Fruit fly (Drosophila melanogaster) whole organism, embryonic: ENCODE data around the gene Dora.

Experiments
- ATbp ChIP-seq: fragments of 200-800 bp; sonication (Bioruptor generic); optimal IDR thresholded peaks from 2 replicates; lab custom pipeline; 2017; ENCODE audit warnings: missing biosample characterization, mild to moderate bottlenecking, missing genetic modification characterization, missing genetic modification reagents
- Adf1 ChIP-seq: fragments of 200-800 bp; sonication (Bioruptor generic); IDR thresholded peaks from 2 replicates; pipeline ENCODE4 v1.3.6; 2022; ENCODE audit warnings: missing biosample characterization, missing genetic modification characterization
- Bdp1 ChIP-seq: fragments of 200-800 bp; sonication (Bioruptor generic); optimal IDR thresholded peaks from 3 replicates; lab custom pipeline; 2016; ENCODE audit warnings: missing biosample characterization, missing genetic modification characterization
- Bgb ChIP-seq: fragments of 200-800 bp; sonication (Bioruptor generic); IDR thresholded peaks from 2 replicates; pipeline ENCODE4 v1.3.6; 2022; ENCODE audit warnings: missing biosample characterization, missing genetic modification characterization; ENCODE audit not compliant: partially characterized antibody
- CG10274 ChIP-seq: fragments of 200-800 bp; sonication (Bioruptor generic); optimal IDR thresholded peaks from 3 replicates; lab custom pipeline; 2017; ENCODE audit warnings: missing biosample characterization, mild to moderate bottlenecking, missing genetic modification characterization
- CG14441 ChIP-seq: fragments of 200-800 bp; sonication (Bioruptor generic); IDR thresholded peaks from 2 replicates; pipeline ENCODE4 v1.3.6; 2022; ENCODE audit warnings: missing biosample characterization, missing genetic modification characterization
- CG14860 ChIP-seq: fragments of 200-800 bp; sonication (Bioruptor generic); IDR thresholded peaks from 3 replicates; pipeline ENCODE4 v1.3.6; 2022; ENCODE audit warnings: missing biosample characterization, missing genetic modification characterization; ENCODE audit not compliant: partially characterized antibody
- CG14965 ChIP-seq: fragments of 200-800 bp; sonication (Bioruptor generic); optimal IDR thresholded peaks from 2 replicates; lab custom pipeline; 2016; ENCODE audit warnings: missing biosample characterization, missing genetic modification characterization, borderline replicate concordance
- CG1603 ChIP-seq: fragments of 200-800 bp; sonication (Bioruptor generic); optimal IDR thresholded peaks from 2 replicates; lab custom pipeline; 2019; ENCODE audit warnings: missing biosample characterization, mild to moderate bottlenecking, missing genetic modification characterization, moderate library complexity
- CG31441 ChIP-seq: fragments of 200-800 bp; sonication (Bioruptor generic); IDR thresholded peaks from 2 replicates; pipeline ENCODE4 v1.3.6; 2022; ENCODE audit warnings: missing biosample characterization, missing genetic modification characterization
- CG3995 ChIP-seq: fragments of 200-800 bp; sonication (Bioruptor generic); optimal IDR thresholded peaks from 3 replicates; lab custom pipeline; 2016; ENCODE audit warnings: missing biosample characterization, missing genetic modification characterization
- CG42726 ChIP-seq: fragments of 200-800 bp; sonication (Bioruptor generic); IDR thresholded peaks from 2 replicates; pipeline ENCODE4 v1.3.6; 2022; ENCODE audit warnings: missing biosample characterization, missing genetic modification characterization; ENCODE audit not compliant: partially characterized antibody
- CG7556 ChIP-seq: fragments of 200-800 bp; sonication (Bioruptor generic); optimal IDR thresholded peaks from 2 replicates; lab custom pipeline; 2017; ENCODE audit warnings: missing biosample characterization, mild to moderate bottlenecking, missing genetic modification characterization
- CG8281 ChIP-seq: fragments of 200-800 bp; sonication (Bioruptor generic); optimal IDR thresholded peaks from 2 replicates; lab custom pipeline; 2018; ENCODE audit warnings: missing biosample characterization, mild to moderate bottlenecking, missing genetic modification characterization, moderate library complexity
- CG8944 ChIP-seq: fragments of 200-800 bp; sonication (Bioruptor generic); optimal IDR thresholded peaks from 3 replicates; lab custom pipeline; 2016; ENCODE audit warnings: missing biosample characterization, missing genetic modification characterization
- CG9727 ChIP-seq: fragments of 200-800 bp; sonication (Bioruptor generic); optimal IDR thresholded peaks from 3 replicates; lab custom pipeline; 2017; ENCODE audit warnings: missing biosample characterization, mild to moderate bottlenecking, missing genetic modification characterization
- Chrac-16 ChIP-seq: fragments of 200-800 bp; sonication (Bioruptor generic); optimal IDR thresholded peaks from 3 replicates; lab custom pipeline; 2016; ENCODE audit warnings: missing biosample characterization, missing genetic modification characterization
- Dad ChIP-seq: fragments of 200-800 bp; sonication (Bioruptor generic); optimal IDR thresholded peaks from 3 replicates; lab custom pipeline; 2016; ENCODE audit warnings: missing biosample characterization, missing genetic modification characterization
- E2f1 ChIP-seq: fragments of 200-800 bp; sonication (Bioruptor generic); IDR thresholded peaks from 2 replicates; pipeline ENCODE4 v1.3.6; 2022; ENCODE audit warnings: missing biosample characterization, missing genetic modification characterization
- Fer1 ChIP-seq: fragments of 200-800 bp; sonication (Bioruptor generic); optimal IDR thresholded peaks from 2 replicates; lab custom pipeline; 2017; ENCODE audit warnings: missing biosample characterization, mild to moderate bottlenecking, missing genetic modification characterization
- Hr51 ChIP-seq, 2 experiments: fragments of 200-800 bp; sonication (Bioruptor generic); optimal IDR thresholded peaks; 2 replicates in 1 of 2; 3 replicates in 1 of 2; lab custom pipeline; 2016 to 2018; ENCODE audit warnings: missing biosample characterization in 2 of 2, missing genetic modification characterization in 2 of 2, mild to moderate bottlenecking in 1 of 2, moderate library complexity in 1 of 2
- Kr ChIP-seq: fragments of 200-800 bp; sonication (Bioruptor generic); optimal IDR thresholded peaks from 2 replicates; lab custom pipeline; 2017; ENCODE audit warnings: missing biosample characterization, mild to moderate bottlenecking, missing genetic modification characterization
- MTF-1 ChIP-seq: fragments of 200-800 bp; sonication (Bioruptor generic); optimal IDR thresholded peaks from 2 replicates; lab custom pipeline; 2018; ENCODE audit warnings: missing biosample characterization, mild to moderate bottlenecking, missing genetic modification characterization, borderline replicate concordance
- Mes4 ChIP-seq: fragments of 200-800 bp; sonication (Bioruptor generic); optimal IDR thresholded peaks from 2 replicates; lab custom pipeline; 2016; ENCODE audit warnings: missing biosample characterization, missing genetic modification characterization
- Side ChIP-seq: fragments of 200-800 bp; sonication (Bioruptor generic); optimal IDR thresholded peaks from 2 replicates; lab custom pipeline; 2016; ENCODE audit warnings: missing biosample characterization, missing genetic modification characterization
- TFAM ChIP-seq: fragments of 200-800 bp; sonication (Bioruptor generic); optimal IDR thresholded peaks from 2 replicates; lab custom pipeline; 2017; ENCODE audit warnings: missing biosample characterization, missing genetic modification characterization, inconsistent platforms
- ac ChIP-seq: fragments of 200-800 bp; sonication (Bioruptor generic); optimal IDR thresholded peaks from 3 replicates; lab custom pipeline; 2017; ENCODE audit warnings: missing biosample characterization, mild to moderate bottlenecking, missing genetic modification characterization
- bab2 ChIP-seq: fragments of 200-800 bp; sonication (Bioruptor generic); optimal IDR thresholded peaks from 2 replicates; lab custom pipeline; 2016; ENCODE audit warnings: missing biosample characterization, missing genetic modification characterization
- chn ChIP-seq: fragments of 200-800 bp; sonication (Bioruptor generic); optimal IDR thresholded peaks from 2 replicates; lab custom pipeline; 2016; ENCODE audit warnings: missing biosample characterization, missing genetic modification characterization
- corto ChIP-seq: fragments of 200-800 bp; sonication (Bioruptor generic); optimal IDR thresholded peaks from 2 replicates; lab custom pipeline; 2016; ENCODE audit warnings: missing biosample characterization, mild to moderate bottlenecking, missing genetic modification characterization, moderate library complexity
- dpn ChIP-seq, 2 experiments: fragments of 200-800 bp; sonication (Bioruptor generic); optimal IDR thresholded peaks; 3 replicates each; lab custom pipeline; 2016; ENCODE audit warnings: missing biosample characterization in 2 of 2, missing genetic modification characterization in 2 of 2
- dysf ChIP-seq: fragments of 200-800 bp; sonication (Bioruptor generic); IDR thresholded peaks from 3 replicates; pipeline ENCODE4 v1.3.6; 2022; ENCODE audit warnings: missing biosample characterization, missing genetic modification characterization
- ewg ChIP-seq: fragments of 200-800 bp; sonication (Bioruptor generic); optimal IDR thresholded peaks from 3 replicates; lab custom pipeline; 2017; ENCODE audit warnings: mild to moderate bottlenecking, missing biosample characterization, missing genetic modification reagents, missing genetic modification characterization
- fd102C ChIP-seq: fragments of 200-800 bp; sonication (Bioruptor generic); optimal IDR thresholded peaks from 2 replicates; lab custom pipeline; 2018; ENCODE audit warnings: missing biosample characterization, mild to moderate bottlenecking, missing genetic modification characterization, moderate library complexity
- grn ChIP-seq: fragments of 200-800 bp; sonication (Bioruptor generic); optimal IDR thresholded peaks from 3 replicates; lab custom pipeline; 2017; ENCODE audit warnings: missing biosample characterization, missing genetic modification characterization
- gro ChIP-seq: fragments of 200-800 bp; sonication (Bioruptor generic); optimal IDR thresholded peaks from 2 replicates; lab custom pipeline; 2016; ENCODE audit warnings: missing biosample characterization, missing genetic modification characterization
- hb ChIP-seq: fragments of 200-800 bp; sonication (Bioruptor generic); IDR thresholded peaks from 3 replicates; pipeline ENCODE4 v1.3.6; 2022; ENCODE audit warnings: missing biosample characterization, missing genetic modification characterization; ENCODE audit not compliant: partially characterized antibody
- kah ChIP-seq: fragments of 200-800 bp; sonication (Bioruptor generic); optimal IDR thresholded peaks from 2 replicates; lab custom pipeline; 2018; ENCODE audit warnings: missing biosample characterization, mild to moderate bottlenecking, missing genetic modification characterization
- ken ChIP-seq: fragments of 200-800 bp; sonication (Bioruptor generic); IDR thresholded peaks from 3 replicates; pipeline ENCODE4 v1.3.6; 2022; ENCODE audit warnings: missing biosample characterization, missing genetic modification characterization
- mld ChIP-seq: fragments of 200-800 bp; sonication (Bioruptor generic); IDR thresholded peaks from 3 replicates; pipeline ENCODE4 v1.3.6; 2022; ENCODE audit warnings: missing biosample characterization, missing genetic modification characterization; ENCODE audit not compliant: partially characterized antibody
- nau ChIP-seq: fragments of 200-800 bp; sonication (Bioruptor generic); optimal IDR thresholded peaks from 3 replicates; lab custom pipeline; 2017; ENCODE audit warnings: missing biosample characterization, mild to moderate bottlenecking, missing genetic modification characterization, missing genetic modification reagents
- oc ChIP-seq: fragments of 200-800 bp; sonication (Bioruptor generic); optimal IDR thresholded peaks from 2 replicates; lab custom pipeline; 2018; ENCODE audit warnings: missing biosample characterization, mild to moderate bottlenecking, missing genetic modification characterization, moderate library complexity
- pfk ChIP-seq: fragments of 200-800 bp; sonication (Bioruptor generic); optimal IDR thresholded peaks from 2 replicates; lab custom pipeline; 2018; ENCODE audit warnings: missing biosample characterization, mild to moderate bottlenecking, missing genetic modification characterization, moderate library complexity
- pzg ChIP-seq: fragments of 200-800 bp; sonication (Bioruptor generic); optimal IDR thresholded peaks from 3 replicates; lab custom pipeline; 2018; ENCODE audit warnings: missing biosample characterization, mild to moderate bottlenecking, missing genetic modification characterization, moderate library complexity
- salm ChIP-seq: fragments of 200-800 bp; sonication (Bioruptor generic); optimal IDR thresholded peaks from 2 replicates; lab custom pipeline; 2018; ENCODE audit warnings: missing biosample characterization, mild to moderate bottlenecking, missing genetic modification characterization
- sens-2 ChIP-seq: fragments of 200-800 bp; sonication (Bioruptor generic); IDR thresholded peaks from 2 replicates; pipeline ENCODE4 v1.3.6; 2022; ENCODE audit warnings: missing biosample characterization, missing genetic modification characterization
- sisA ChIP-seq: fragments of 200-800 bp; sonication (Bioruptor generic); IDR thresholded peaks from 2 replicates; pipeline ENCODE4 v1.3.6; 2022; ENCODE audit warnings: missing biosample characterization, missing genetic modification characterization
- ttk ChIP-seq: fragments of 200-800 bp; sonication (Bioruptor generic); IDR thresholded peaks from 2 replicates; pipeline ENCODE4 v2.1.2; 2022; ENCODE audit warnings: missing biosample characterization, missing genetic modification characterization
- vnd ChIP-seq: fragments of 200-800 bp; sonication (Bioruptor generic); IDR thresholded peaks from 3 replicates; pipeline ENCODE4 v1.3.6; 2022; ENCODE audit warnings: missing biosample characterization, missing genetic modification characterization; ENCODE audit not compliant: partially characterized antibody

The Dora gene

DNA sequence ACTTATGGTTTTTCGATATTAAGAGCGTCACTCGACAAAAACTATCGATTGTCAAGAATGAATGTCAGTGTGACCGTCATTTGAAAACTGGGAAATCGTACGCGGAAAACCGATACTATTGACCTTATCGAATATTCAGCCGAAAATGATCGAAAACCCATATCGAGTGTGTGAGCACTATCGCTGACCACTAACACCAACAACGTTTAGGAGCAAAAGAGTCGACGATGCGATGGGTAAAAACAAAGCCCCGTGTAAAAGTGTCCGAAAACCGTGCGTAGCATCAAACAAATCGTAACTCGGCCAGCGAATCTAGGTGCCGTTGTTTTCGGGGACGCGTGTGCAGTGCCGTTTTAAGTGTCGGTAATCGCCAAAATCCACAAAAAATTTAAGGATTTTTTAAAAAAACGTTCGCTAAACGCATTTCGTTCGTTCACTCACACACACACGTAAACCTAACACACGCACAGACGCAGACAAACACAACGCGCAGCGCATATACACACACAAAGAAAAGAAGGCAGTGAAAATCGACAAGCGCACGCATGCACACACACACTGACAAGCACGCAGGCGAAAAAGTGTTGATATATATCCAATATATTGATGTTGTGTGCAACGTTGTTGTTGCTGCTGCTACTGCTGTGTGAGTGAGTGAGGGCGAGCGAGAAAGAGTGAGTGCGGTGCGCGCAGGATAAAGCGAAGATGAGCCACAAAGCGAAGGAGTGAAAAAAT lies at the start of gene Dora, which contains the start of gene CG7326 (continued):
- TF ChIP-seq CG3995 (GFP tag; lab: Kevin White, UChicago): peak; percentile 42
- TF ChIP-seq Adf1: no peak; the same call in 1 of the 2 replicates
- peak; percentile 5 for TF ChIP-seq CG8281
- TF ChIP-seq Dad (GFP tag; lab: Kevin White, UChicago): no peak
- TF ChIP-seq Kr (GFP tag; lab: Kevin White, UChicago): no peak
- TF ChIP-seq dysf (GFP tag; lab: Robert Waterston, UW): no peak
- no peak for TF ChIP-seq ttk (GFP tag; lab: Robert Waterston, UW)
- TF ChIP-seq CG7556 (GFP tag; lab: Kevin White, UChicago): no peak
- TF ChIP-seq ATbp (GFP tag; lab: Kevin White, UChicago): no peak
- TF ChIP-seq pfk: no peak
- TF ChIP-seq CG14441: no peak
- no peak for TF ChIP-seq E2f1 (GFP tag; lab: Robert Waterston, UW)
- no peak for TF ChIP-seq ken
- peak; percentile 29 for TF ChIP-seq Fer1 (GFP tag; lab: Kevin White, UChicago)
- no peak for TF ChIP-seq nau (GFP tag; lab: Kevin White, UChicago)
- TF ChIP-seq dpn (GFP tag; optimal IDR thresholded peaks at IDR 0.05; lab: Kevin White, UChicago): peak in 1 of 2 experiments; percentile 25
- no peak for TF ChIP-seq Bdp1
- peak; percentile 97 for TF ChIP-seq pzg (GFP tag; lab: Kevin White, UChicago)
- peak; percentile 74 for TF ChIP-seq CG1603 (tag; lab: Kevin White, UChicago)
- TF ChIP-seq mld: peak; percentile 89
- no peak for TF ChIP-seq sens-2 (GFP tag; lab: Robert Waterston, UW)
- TF ChIP-seq CG14965 (GFP tag; lab: Kevin White, UChicago): no peak
- no peak for TF ChIP-seq salm (tag; lab: Kevin White, UChicago)
- no peak for TF ChIP-seq oc
- no peak for TF ChIP-seq Hr51 (GFP tag; optimal IDR thresholded peaks at IDR 0.05; lab: Kevin White, UChicago)
- TF ChIP-seq CG10274 (GFP tag; lab: Kevin White, UChicago): no peak
- TF ChIP-seq CG31441: no peak
- TF ChIP-seq Chrac-16 (GFP tag; lab: Kevin White, UChicago): no peak
- no peak for TF ChIP-seq fd102C (GFP tag; lab: Kevin White, UChicago)
- peak; percentile 77; the same call in 1 of the 2 replicates for TF ChIP-seq CG42726 (GFP tag; lab: Robert Waterston, UW)
- no peak for TF ChIP-seq sisA (GFP tag; lab: Robert Waterston, UW)
- TF ChIP-seq TFAM (GFP tag; lab: Kevin White, UChicago): no peak
- TF ChIP-seq ewg (GFP tag; lab: Kevin White, UChicago): peak; percentile 73
- no peak for TF ChIP-seq Side
- no peak for TF ChIP-seq MTF-1
- no peak for TF ChIP-seq kah (GFP tag; lab: Kevin White, UChicago)
- peak; percentile 84 for TF ChIP-seq vnd (GFP tag; lab: Robert Waterston, UW)
- peak; percentile 87 for TF ChIP-seq hb
- no peak for TF ChIP-seq CG9727 (GFP tag; lab: Kevin White, UChicago)
- no peak for TF ChIP-seq gro
- peak; percentile 96 for TF ChIP-seq Bgb (GFP tag; lab: Robert Waterston, UW)
- TF ChIP-seq Mes4 (GFP tag; lab: Kevin White, UChicago): no peak
- peak; percentile 90 for TF ChIP-seq CG14860 (GFP tag; lab: Robert Waterston, UW)
- no peak for TF ChIP-seq CG8944
- no peak for TF ChIP-seq chn (GFP tag; lab: Kevin White, UChicago)
- TF ChIP-seq grn (GFP tag; lab: Kevin White, UChicago): no peak
- no peak for TF ChIP-seq bab2 (GFP tag; lab: Kevin White, UChicago)
- TF ChIP-seq corto (GFP tag; lab: Kevin White, UChicago): no peak
- TF ChIP-seq ac (GFP tag; lab: Kevin White, UChicago): no peak
